Worm (Caenorhabditis elegans): Measurements from ENCODE around the gene K05F1.13.

Gene K05F1.13

ce11 chrII:5818298-5818697 is 29.4 kb downstream of the K05F1.13 start, which contains the start of gene ZK1248.4:
ZK1248.4 (plus strand) TSS chrII:5818598.
- no peak for TF ChIP-seq hmg-4 (GFP tag; optimal IDR thresholded peaks at IDR 0.05)
- no peak for TF ChIP-seq ceh-13 (GFP tag; optimal IDR thresholded peaks at IDR 0.05)
- TF ChIP-seq tbx-37 (GFP tag; conservative IDR thresholded peaks at IDR 0.05): no peak
- TF ChIP-seq tra-4 (tag; optimal IDR thresholded peaks at IDR 0.05): no peak
- no peak for TF ChIP-seq ama-1 (optimal IDR thresholded peaks at IDR 0.05)
- TF ChIP-seq ets-7 (tag; optimal IDR thresholded peaks at IDR 0.05): no peak

ce11 chrII:5819655-5820054 is 30.7 kb downstream of the K05F1.13 start:
- TF ChIP-seq tbx-37 (GFP tag; conservative IDR thresholded peaks at IDR 0.05) (no peak), flt-1 (GFP tag; IDR thresholded peaks at IDR 0.05) (no peak), tbx-11 (GFP tag; IDR thresholded peaks at IDR 0.05) (no peak), F13C5.2 (tag; optimal IDR thresholded peaks at IDR 0.05) (no peak), ama-1 (optimal IDR thresholded peaks at IDR 0.05) (no peak), hmg-4 (GFP tag; optimal IDR thresholded peaks at IDR 0.05) (no peak), hnd-1 (tag; optimal IDR thresholded peaks at IDR 0.05) (no peak), pes-1 (GFP tag; IDR thresholded peaks at IDR 0.05) (no peak), tra-4 (tag; optimal IDR thresholded peaks at IDR 0.05) (no peak), B0310.2 (tag; optimal IDR thresholded peaks at IDR 0.05) (no peak), ceh-36 (tag; optimal IDR thresholded peaks at IDR 0.05) (no peak), aly-1 (tag; optimal IDR thresholded peaks at IDR 0.05) (no peak)

ce11 chrII:5820282-5820762 is 31.4 kb downstream of the K05F1.13 start, which contains the start of gene ehs-1:
ehs-1 (plus strand) TSS chrII:5820712.
- TF ChIP-seq scrt-1 (GFP tag; IDR thresholded peaks at IDR 0.05): no peak
- no peak for TF ChIP-seq hmg-4 (GFP tag; optimal IDR thresholded peaks at IDR 0.05)
- TF ChIP-seq F13C5.2 (tag; optimal IDR thresholded peaks at IDR 0.05): no peak
- no peak for TF ChIP-seq ceh-36 (tag; optimal IDR thresholded peaks at IDR 0.05)
- no peak for TF ChIP-seq ets-7 (tag; optimal IDR thresholded peaks at IDR 0.05)
- no peak for TF ChIP-seq flt-1 (GFP tag; IDR thresholded peaks at IDR 0.05)
- TF ChIP-seq B0310.2 (tag; optimal IDR thresholded peaks at IDR 0.05): no peak
- no peak for TF ChIP-seq ceh-13 (GFP tag; optimal IDR thresholded peaks at IDR 0.05)
- no peak for TF ChIP-seq sea-1 (GFP tag; conservative IDR thresholded peaks at IDR 0.05)
- TF ChIP-seq tra-4 (tag; optimal IDR thresholded peaks at IDR 0.05): no peak
- TF ChIP-seq pes-1 (GFP tag; IDR thresholded peaks at IDR 0.05): no peak

- TF ChIP-seq tbx-37 (GFP tag; conservative IDR thresholded peaks at IDR 0.05) (no peak), hnd-1 (tag; optimal IDR thresholded peaks at IDR 0.05) (no peak), hmg-4 (GFP tag; optimal IDR thresholded peaks at IDR 0.05) (no peak)
Measured at ce11 chrII:5827364-5827763, 38.4 kb downstream of the K05F1.13 start, which contains the start of gene tbc-2. tbc-2 (minus strand) TSS chrII:5827443.

- TF ChIP-seq ets-7 (tag; optimal IDR thresholded peaks at IDR 0.05): no peak
- no peak for TF ChIP-seq pes-1 (GFP tag; IDR thresholded peaks at IDR 0.05)
- no peak for TF ChIP-seq ceh-36 (tag; optimal IDR thresholded peaks at IDR 0.05)
- no peak for TF ChIP-seq ama-1 (optimal IDR thresholded peaks at IDR 0.05)
- no peak for TF ChIP-seq ceh-13 (GFP tag; optimal IDR thresholded peaks at IDR 0.05)
- no peak for TF ChIP-seq hmg-4 (GFP tag; optimal IDR thresholded peaks at IDR 0.05)
- no peak for TF ChIP-seq F13C5.2 (tag; optimal IDR thresholded peaks at IDR 0.05)
Measured at ce11 chrII:5828486-5828885, 39.6 kb downstream of the K05F1.13 start, which contains the start of gene ZK1248.11. ZK1248.11 (minus strand) TSS chrII:5828586.

ce11 chrII:5829940-5830424 is 41.1 kb downstream of the K05F1.13 start, which contains the start of gene col-74:
col-74 (plus strand) TSS chrII:5830374.
- no peak for TF ChIP-seq B0310.2 (tag; optimal IDR thresholded peaks at IDR 0.05)
- no peak for TF ChIP-seq aly-1 (tag; optimal IDR thresholded peaks at IDR 0.05)
- TF ChIP-seq tbx-11 (GFP tag; IDR thresholded peaks at IDR 0.05): no peak
- no peak for TF ChIP-seq ets-7 (tag; optimal IDR thresholded peaks at IDR 0.05)

ce11 chrII:5831373-5831772 is 42.5 kb downstream of the K05F1.13 start:
- TF ChIP-seq ets-7 (tag; optimal IDR thresholded peaks at IDR 0.05): no peak
- TF ChIP-seq sea-1 (GFP tag; conservative IDR thresholded peaks at IDR 0.05): no peak
- no peak for TF ChIP-seq flt-1 (GFP tag; IDR thresholded peaks at IDR 0.05)
- TF ChIP-seq tbx-11 (GFP tag; IDR thresholded peaks at IDR 0.05): no peak
- no peak for TF ChIP-seq tbx-37 (GFP tag; conservative IDR thresholded peaks at IDR 0.05)
- TF ChIP-seq ceh-13 (GFP tag; optimal IDR thresholded peaks at IDR 0.05): no peak
- no peak for TF ChIP-seq B0310.2 (tag; optimal IDR thresholded peaks at IDR 0.05)
- no peak for TF ChIP-seq tra-4 (tag; optimal IDR thresholded peaks at IDR 0.05)
- no peak for TF ChIP-seq scrt-1 (GFP tag; IDR thresholded peaks at IDR 0.05)
- no peak for TF ChIP-seq hmg-4 (GFP tag; optimal IDR thresholded peaks at IDR 0.05)
- no peak for TF ChIP-seq hmbx-1 (tag; optimal IDR thresholded peaks at IDR 0.05)

ce11 chrII:5833136-5833535 is 44.2 kb downstream of the K05F1.13 start, which contains the start of gene gtap-1:
gtap-1 (minus strand) TSS chrII:5833236.
- no peak for TF ChIP-seq pes-1 (GFP tag; IDR thresholded peaks at IDR 0.05)
- no peak for TF ChIP-seq tbx-11 (GFP tag; IDR thresholded peaks at IDR 0.05)
- TF ChIP-seq sea-1 (GFP tag; conservative IDR thresholded peaks at IDR 0.05): no peak
- no peak for TF ChIP-seq ceh-13 (GFP tag; optimal IDR thresholded peaks at IDR 0.05)
- TF ChIP-seq ama-1 (optimal IDR thresholded peaks at IDR 0.05): no peak
- no peak for TF ChIP-seq hmg-4 (GFP tag; optimal IDR thresholded peaks at IDR 0.05)
- TF ChIP-seq hnd-1 (tag; optimal IDR thresholded peaks at IDR 0.05): no peak
- TF ChIP-seq aly-1 (tag; optimal IDR thresholded peaks at IDR 0.05): no peak
- no peak for TF ChIP-seq scrt-1 (GFP tag; IDR thresholded peaks at IDR 0.05)
- no peak for TF ChIP-seq tra-4 (tag; optimal IDR thresholded peaks at IDR 0.05)

Data from whole organism, early embryonic.